Fruit fly (Drosophila melanogaster) whole organism, embryonic: ENCODE data around the gene CG13829.

Experiments used
- Atf6 ChIP-seq: fragments of 200-800 bp; sonication (Bioruptor generic); IDR thresholded peaks from 2 replicates; pipeline ENCODE4 v1.3.6; 2022; ENCODE audit warnings: missing biosample characterization, missing genetic modification characterization
- CG10366 ChIP-seq: fragments of 200-800 bp; sonication (Bioruptor generic); IDR thresholded peaks from 2 replicates; pipeline ENCODE4 v1.3.6; 2022; ENCODE audit warnings: missing biosample characterization, missing genetic modification characterization
- CG11085 ChIP-seq: fragments of 200-800 bp; sonication (Bioruptor generic); IDR thresholded peaks from 2 replicates; pipeline ENCODE4 v1.3.6; 2022; ENCODE audit warnings: missing biosample characterization, missing genetic modification characterization
- CG11093 ChIP-seq: fragments of 200-800 bp; sonication (Bioruptor generic); IDR thresholded peaks from 3 replicates; pipeline ENCODE4 v1.3.6; 2022; ENCODE audit warnings: missing biosample characterization, missing genetic modification characterization
- CG11398 ChIP-seq: fragments of 200-800 bp; sonication (Bioruptor generic); optimal IDR thresholded peaks from 2 replicates; lab custom pipeline; 2016; ENCODE audit warnings: missing biosample characterization, missing genetic modification characterization
- CG11695 ChIP-seq: fragments of 200-800 bp; sonication (Bioruptor generic); IDR thresholded peaks from 3 replicates; pipeline ENCODE4 v1.3.6; 2022; ENCODE audit warnings: missing biosample characterization, missing genetic modification characterization
- CG14014 ChIP-seq: fragments of 200-800 bp; sonication (Bioruptor generic); IDR thresholded peaks from 2 replicates; pipeline ENCODE4 v1.3.6; 2022; ENCODE audit warnings: missing biosample characterization, missing genetic modification characterization
- CG14667 ChIP-seq: fragments of 200-800 bp; sonication (Bioruptor generic); IDR thresholded peaks from 2 replicates; pipeline ENCODE4 v1.3.6; 2022; ENCODE audit warnings: missing biosample characterization, missing genetic modification characterization
- CG16813 ChIP-seq: fragments of 200-800 bp; sonication (Bioruptor generic); IDR thresholded peaks from 3 replicates; pipeline ENCODE4 v1.3.6; 2022; ENCODE audit warnings: missing biosample characterization, missing genetic modification characterization; ENCODE audit not compliant: partially characterized antibody
- CG17568 ChIP-seq: fragments of 200-800 bp; sonication (Bioruptor generic); optimal IDR thresholded peaks from 2 replicates; lab custom pipeline; 2018; ENCODE audit warnings: missing biosample characterization, mild to moderate bottlenecking, missing genetic modification characterization, moderate library complexity
- CG3726 ChIP-seq: fragments of 200-800 bp; sonication (Bioruptor generic); IDR thresholded peaks from 3 replicates; pipeline ENCODE4, ENCODE4 v1.3.6; 2022; ENCODE audit warnings: missing biosample characterization, missing genetic modification characterization
- CG4820 ChIP-seq: fragments of 200-800 bp; sonication (Bioruptor generic); optimal IDR thresholded peaks from 3 replicates; lab custom pipeline; 2016; ENCODE audit warnings: missing biosample characterization, missing genetic modification characterization
- CG5180 ChIP-seq: fragments of 200-800 bp; sonication (Bioruptor generic); optimal IDR thresholded peaks from 3 replicates; lab custom pipeline; 2017; ENCODE audit warnings: missing biosample characterization, missing genetic modification characterization, mild to moderate bottlenecking, moderate library complexity, missing genetic modification reagents
- CG6272 ChIP-seq: fragments of 200-800 bp; sonication (Bioruptor generic); IDR thresholded peaks from 2 replicates; pipeline ENCODE4 v1.3.6; 2022; ENCODE audit warnings: missing biosample characterization, missing genetic modification characterization
- CG7987 ChIP-seq: fragments of 200-800 bp; sonication (Bioruptor generic); optimal IDR thresholded peaks from 2 replicates; lab custom pipeline; 2018; ENCODE audit warnings: missing biosample characterization, mild to moderate bottlenecking, missing genetic modification characterization, moderate library complexity
- CG8281 ChIP-seq: fragments of 200-800 bp; sonication (Bioruptor generic); optimal IDR thresholded peaks from 2 replicates; lab custom pipeline; 2018; ENCODE audit warnings: missing biosample characterization, mild to moderate bottlenecking, missing genetic modification characterization, moderate library complexity
- CG8290 ChIP-seq, 3 experiments: fragments of 200-800 bp; sonication (Bioruptor generic); optimal IDR thresholded peaks; 2 replicates each; lab custom pipeline; 2016 to 2019; ENCODE audit warnings: missing biosample characterization in 3 of 3, missing genetic modification characterization in 3 of 3, mild to moderate bottlenecking in 2 of 3, moderate library complexity in 1 of 3
- CG8924 ChIP-seq: fragments of 200-800 bp; optimal IDR thresholded peaks from 3 replicates; lab custom pipeline; 2019; ENCODE audit warnings: missing biosample characterization, mild to moderate bottlenecking, missing genetic modification characterization, moderate library complexity
- CG9817 ChIP-seq: fragments of 200-800 bp; sonication (Bioruptor generic); optimal IDR thresholded peaks from 2 replicates; lab custom pipeline; 2018; ENCODE audit warnings: missing biosample characterization, mild to moderate bottlenecking, missing genetic modification characterization, moderate library complexity
- D19A ChIP-seq: fragments of 200-800 bp; optimal IDR thresholded peaks from 3 replicates; lab custom pipeline; 2019; ENCODE audit warnings: missing biosample characterization, mild to moderate bottlenecking, missing genetic modification characterization, moderate library complexity
- Dad ChIP-seq: fragments of 200-800 bp; sonication (Bioruptor generic); optimal IDR thresholded peaks from 3 replicates; lab custom pipeline; 2016; ENCODE audit warnings: missing biosample characterization, missing genetic modification characterization
- Dip2 ChIP-seq: fragments of 200-800 bp; sonication (Bioruptor generic); IDR thresholded peaks from 2 replicates; pipeline ENCODE4 v1.3.6; 2022; ENCODE audit warnings: missing biosample characterization, missing genetic modification characterization
- HLH4C ChIP-seq: fragments of 200-800 bp; sonication (Bioruptor generic); IDR thresholded peaks from 3 replicates; pipeline ENCODE4 v1.3.6; 2022; ENCODE audit warnings: missing biosample characterization, missing genetic modification characterization; ENCODE audit not compliant: partially characterized antibody
- Hsf ChIP-seq: fragments of 200-800 bp; sonication (Bioruptor generic); optimal IDR thresholded peaks from 3 replicates; lab custom pipeline; 2016; ENCODE audit warnings: missing biosample characterization, missing genetic modification characterization
- Oaz ChIP-seq: fragments of 200-800 bp; sonication (Bioruptor generic); IDR thresholded peaks from 2 replicates; pipeline ENCODE4 v1.3.6; 2022; ENCODE audit warnings: missing biosample characterization, missing genetic modification characterization
- Scr ChIP-seq: fragments of 200-800 bp; sonication (Bioruptor generic); IDR thresholded peaks from 2 replicates; pipeline ENCODE4 v1.3.6; 2022; ENCODE audit warnings: missing biosample characterization, missing genetic modification characterization; ENCODE audit not compliant: partially characterized antibody
- Usf ChIP-seq: fragments of 200-800 bp; sonication (Bioruptor generic); optimal IDR thresholded peaks from 2 replicates; lab custom pipeline; 2017; ENCODE audit warnings: missing genotype, missing biosample characterization, missing genetic modification characterization
- Vsx1 ChIP-seq: fragments of 200-800 bp; sonication (Bioruptor generic); optimal IDR thresholded peaks from 2 replicates; lab custom pipeline; 2017; ENCODE audit warnings: missing biosample characterization, mild to moderate bottlenecking, missing genetic modification characterization, missing genetic modification reagents
- YL-1 ChIP-seq: fragments of 200-800 bp; sonication (Bioruptor generic); optimal IDR thresholded peaks from 3 replicates; lab custom pipeline; 2017; ENCODE audit warnings: missing biosample characterization, mild to moderate bottlenecking, missing genetic modification characterization
- al ChIP-seq: fragments of 200-800 bp; sonication (Bioruptor generic); IDR thresholded peaks from 2 replicates; pipeline ENCODE4 v1.3.6; 2022; ENCODE audit warnings: missing biosample characterization, missing genetic modification characterization
- ap ChIP-seq: fragments of 200-800 bp; sonication (Bioruptor generic); IDR thresholded peaks from 2 replicates; pipeline ENCODE4 v1.3.6; 2022; ENCODE audit warnings: missing biosample characterization, missing genetic modification characterization
- az2 ChIP-seq: fragments of 200-800 bp; sonication (Bioruptor generic); optimal IDR thresholded peaks from 3 replicates; lab custom pipeline; 2016; ENCODE audit warnings: missing biosample characterization, missing genetic modification characterization
- chinmo ChIP-seq: fragments of 200-800 bp; sonication (Bioruptor generic); IDR thresholded peaks from 4 replicates; pipeline ENCODE4 v1.3.6; 2022; ENCODE audit warnings: missing biosample characterization, missing genetic modification characterization; ENCODE audit not compliant: partially characterized antibody
- chn ChIP-seq: fragments of 200-800 bp; sonication (Bioruptor generic); optimal IDR thresholded peaks from 2 replicates; lab custom pipeline; 2016; ENCODE audit warnings: missing biosample characterization, missing genetic modification characterization
- dmrt11E ChIP-seq: fragments of 200-800 bp; sonication (Bioruptor generic); optimal IDR thresholded peaks from 3 replicates; lab custom pipeline; 2018; ENCODE audit warnings: missing biosample characterization, mild to moderate bottlenecking, missing genetic modification characterization, moderate library complexity
- gsb ChIP-seq: fragments of 200-800 bp; sonication (Bioruptor generic); IDR thresholded peaks from 2 replicates; pipeline ENCODE4 v1.3.6; 2022; ENCODE audit warnings: missing biosample characterization, missing genetic modification characterization
- gsb-n ChIP-seq: fragments of 200-800 bp; sonication (Bioruptor generic); optimal IDR thresholded peaks from 3 replicates; lab custom pipeline; 2018; ENCODE audit warnings: missing biosample characterization, mild to moderate bottlenecking, missing genetic modification characterization
- jigr1 ChIP-seq: fragments of 200-800 bp; sonication (Bioruptor generic); IDR thresholded peaks from 3 replicates; pipeline ENCODE4 v1.3.6; 2022; ENCODE audit warnings: missing biosample characterization, missing genetic modification characterization
- knrl ChIP-seq: fragments of 200-800 bp; sonication (Bioruptor generic); IDR thresholded peaks from 3 replicates; pipeline ENCODE4 v1.3.6; 2022; ENCODE audit warnings: missing biosample characterization, missing genetic modification characterization; ENCODE audit not compliant: partially characterized antibody
- lola ChIP-seq, 3 experiments: fragments of >200 bp in 2 of 3; fragments of 200-800 bp in 1 of 3; sonication (Bioruptor generic) in 1 of 3; optimal IDR thresholded peaks; 2 replicates each; lab custom pipeline; 2017 to 2019; ENCODE audit warnings: missing biosample characterization in 3 of 3, missing genetic modification characterization in 3 of 3, mild to moderate bottlenecking in 1 of 3, moderate library complexity in 1 of 3
- luna ChIP-seq: fragments of 200-800 bp; sonication (Bioruptor generic); optimal IDR thresholded peaks from 2 replicates; lab custom pipeline; 2016; ENCODE audit warnings: missing biosample characterization, missing genetic modification characterization
- pb ChIP-seq: fragments of 200-800 bp; sonication (Bioruptor generic); optimal IDR thresholded peaks from 3 replicates; lab custom pipeline; 2016; ENCODE audit warnings: missing biosample characterization, missing genetic modification characterization
- repo ChIP-seq: fragments of 200-800 bp; sonication (Bioruptor generic); optimal IDR thresholded peaks from 2 replicates; lab custom pipeline; 2016; ENCODE audit warnings: missing biosample characterization, missing genetic modification characterization
- ro ChIP-seq: fragments of 200-800 bp; sonication (Bioruptor generic); IDR thresholded peaks from 2 replicates; pipeline ENCODE4 v1.3.6; 2022; ENCODE audit warnings: missing biosample characterization, missing genetic modification characterization
- schlank ChIP-seq: fragments of 200-800 bp; sonication (Bioruptor generic); optimal IDR thresholded peaks from 2 replicates; lab custom pipeline; 2018; ENCODE audit warnings: missing biosample characterization, mild to moderate bottlenecking, missing genetic modification characterization
- slp2 ChIP-seq: fragments of 200-800 bp; sonication (Bioruptor generic); optimal IDR thresholded peaks from 2 replicates; lab custom pipeline; 2016; ENCODE audit warnings: missing biosample characterization, missing genetic modification characterization
- sob ChIP-seq: fragments of 200-800 bp; sonication (Bioruptor generic); IDR thresholded peaks from 2 replicates; pipeline ENCODE4 v1.3.6; 2022; ENCODE audit warnings: missing biosample characterization, missing genetic modification characterization
- ssp ChIP-seq: fragments of 200-800 bp; sonication (Bioruptor generic); IDR thresholded peaks from 2 replicates; pipeline ENCODE4 v1.3.6; 2022; ENCODE audit warnings: missing biosample characterization, missing genetic modification characterization
- tup ChIP-seq: fragments of 200-800 bp; sonication (Bioruptor generic); optimal IDR thresholded peaks from 2 replicates; lab custom pipeline; 2016; ENCODE audit warnings: missing biosample characterization, mild to moderate bottlenecking, missing genetic modification characterization, moderate library complexity
- tx ChIP-seq: fragments of 200-800 bp; sonication (Bioruptor generic); optimal IDR thresholded peaks from 2 replicates; lab custom pipeline; 2016; ENCODE audit warnings: missing biosample characterization, missing genetic modification characterization

The CG13829 gene

dm6 chr3R:23157664-23158151 lies 3.4 kb downstream of the CG13829 start, which contains the start of gene unk (continued):
- TF ChIP-seq gsb (GFP tag; lab: Robert Waterston, UW) = 0 out of 2 replicates have a peak, but pooled peaks have one; percentile 17
- peak; percentile 12; the same call in 1 of the 2 replicates for TF ChIP-seq CG14014 (GFP tag; lab: Robert Waterston, UW)
- peak; percentile 94 for TF ChIP-seq HLH4C (GFP tag; lab: Robert Waterston, UW)
- TF ChIP-seq Dip2 (GFP tag; lab: Robert Waterston, UW) = no peak
- no peak for TF ChIP-seq CG8924 (tag; lab: Kevin White, UChicago)
- TF ChIP-seq CG11085 (GFP tag; lab: Robert Waterston, UW) = no peak
- no peak for TF ChIP-seq CG17568 (GFP tag; lab: Kevin White, UChicago)
- no peak for TF ChIP-seq Atf6
- TF ChIP-seq jigr1 (GFP tag; lab: Robert Waterston, UW) = no peak
- TF ChIP-seq luna (GFP tag; lab: Kevin White, UChicago) = peak; percentile 50
- no peak for TF ChIP-seq CG9817 (tag; lab: Kevin White, UChicago)
- peak; percentile 2 for TF ChIP-seq dmrt11E
- TF ChIP-seq Dad (GFP tag; lab: Kevin White, UChicago) = no peak
- no peak for TF ChIP-seq CG11093 (GFP tag; lab: Robert Waterston, UW)
- no peak for TF ChIP-seq CG5180 (GFP tag; lab: Kevin White, UChicago)
- TF ChIP-seq CG11695 (GFP tag; lab: Robert Waterston, UW) = no peak
- TF ChIP-seq slp2 (GFP tag; lab: Kevin White, UChicago) = no peak
- TF ChIP-seq Oaz = no peak
- TF ChIP-seq repo = no peak
- TF ChIP-seq CG8290 (GFP tag; optimal IDR thresholded peaks at IDR 0.05; lab: Kevin White, UChicago) = no peak
- peak in 1 of 2 experiments; percentile 79 for TF ChIP-seq CG8290 (tag; optimal IDR thresholded peaks at IDR 0.05; lab: Kevin White, UChicago)
- peak; percentile 97 for TF ChIP-seq CG16813
- TF ChIP-seq CG10366 = 0 out of 2 replicates have a peak, but pooled peaks have one; percentile 10
- peak; percentile 0 for TF ChIP-seq Hsf (GFP tag; lab: Kevin White, UChicago)
- TF ChIP-seq CG8281 (tag; lab: Kevin White, UChicago) = no peak
- peak; percentile 93 for TF ChIP-seq chinmo (GFP tag; lab: Robert Waterston, UW)
- no peak for TF ChIP-seq YL-1 (GFP tag; lab: Kevin White, UChicago)
- TF ChIP-seq sob (GFP tag; lab: Robert Waterston, UW) = peak; percentile 65; the same call in 1 of the 2 replicates
- no peak for TF ChIP-seq CG7987 (GFP tag; lab: Kevin White, UChicago)
- TF ChIP-seq pb (GFP tag; lab: Kevin White, UChicago) = no peak
- no peak for TF ChIP-seq gsb-n (tag; lab: Kevin White, UChicago)
- TF ChIP-seq lola (GFP tag; optimal IDR thresholded peaks at IDR 0.05; lab: Kevin White, UChicago) = no peak
- TF ChIP-seq tup (GFP tag; lab: Kevin White, UChicago) = no peak
- no peak for TF ChIP-seq Usf (GFP tag; lab: Kevin White, UChicago)
- TF ChIP-seq CG6272 = peak; percentile 34; the same call in 1 of the 2 replicates
- no peak for TF ChIP-seq Vsx1
- TF ChIP-seq az2 (GFP tag; lab: Kevin White, UChicago) = no peak
- TF ChIP-seq CG3726 (GFP tag; lab: Robert Waterston, UW) = no peak
- TF ChIP-seq CG11398 (GFP tag; lab: Kevin White, UChicago) = peak; percentile 18
- TF ChIP-seq D19A (tag; lab: Kevin White, UChicago) = no peak
- TF ChIP-seq tx (GFP tag; lab: Kevin White, UChicago) = no peak
- peak; percentile 99 for TF ChIP-seq knrl (GFP tag; lab: Robert Waterston, UW)
- no peak for TF ChIP-seq CG4820
- peak; percentile 30 for TF ChIP-seq chn (GFP tag; lab: Kevin White, UChicago)
- TF ChIP-seq Scr = peak; percentile 97
- TF ChIP-seq schlank = no peak
- no peak for TF ChIP-seq ro (GFP tag; lab: Robert Waterston, UW)
- no peak for TF ChIP-seq CG14667 (GFP tag; lab: Robert Waterston, UW)
- no peak for TF ChIP-seq ap (GFP tag; lab: Robert Waterston, UW)
- TF ChIP-seq ssp (GFP tag; lab: Robert Waterston, UW) = 0 out of 2 replicates have a peak, but pooled peaks have one; percentile 16
- TF ChIP-seq al = peak; percentile 38; the same call in 1 of the 2 replicates
